Worm (Caenorhabditis elegans) whole organism, mixed stage, embryonic: ENCODE measurements around the gene R04F11.2.

ENCODE experiments used
- M03D4.4 ChIP-seq: sonication (generic microtip); optimal IDR thresholded peaks from 2 replicates; lab custom pipeline; 2017; ENCODE audit warnings: mild to moderate bottlenecking, missing genetic modification characterization, missing compliant biosample characterization
- bed-3 ChIP-seq: fragments of 200-800 bp; sonication (Bioruptor generic); optimal IDR thresholded peaks from 3 replicates; lab custom pipeline; 2018; ENCODE audit warnings: mild to moderate bottlenecking, missing genetic modification characterization, moderate library complexity, missing compliant biosample characterization
- blmp-1 ChIP-seq: fragments of 150-350 bp; optimal IDR thresholded peaks from 2 replicates; lab custom pipeline; 2014; ENCODE audit warnings: missing biosample characterization, missing genetic modification characterization
- ceh-39 ChIP-seq: fragments of 150-350 bp; optimal IDR thresholded peaks from 2 replicates; lab custom pipeline; 2014; ENCODE audit warnings: missing biosample characterization, missing genetic modification characterization
- ceh-43 ChIP-seq: fragments of 200-800 bp; sonication (Bioruptor generic); optimal IDR thresholded peaks from 2 replicates; lab custom pipeline; 2018; ENCODE audit warnings: mild to moderate bottlenecking, missing genetic modification characterization, moderate library complexity, missing compliant biosample characterization
- ces-1 ChIP-seq: fragments of 150-350 bp; optimal IDR thresholded peaks from 2 replicates; lab custom pipeline; 2014; ENCODE audit warnings: missing biosample characterization, missing genetic modification reagents, missing genetic modification characterization
- cnd-1 ChIP-seq: fragments of 200-800 bp; sonication (Bioruptor generic); optimal IDR thresholded peaks from 2 replicates; lab custom pipeline; 2018; ENCODE audit warnings: mild to moderate bottlenecking, missing genetic modification characterization, missing compliant biosample characterization
- drap-1 ChIP-seq: fragments of 200-800 bp; sonication (Bioruptor generic); optimal IDR thresholded peaks from 3 replicates; lab custom pipeline; 2018; ENCODE audit warnings: mild to moderate bottlenecking, missing genetic modification characterization, missing compliant biosample characterization
- elt-1 ChIP-seq: sonication (generic microtip); optimal IDR thresholded peaks from 2 replicates; lab custom pipeline; 2017; ENCODE audit warnings: missing genetic modification characterization, mild to moderate bottlenecking, missing compliant biosample characterization, antibody characterized with exemption, moderate library complexity, borderline replicate concordance; ENCODE audit not compliant: insufficient read depth
- elt-3 ChIP-seq: fragments of 150-350 bp; optimal IDR thresholded peaks from 2 replicates; lab custom pipeline; 2014; ENCODE audit warnings: missing biosample characterization, missing genetic modification characterization
- flh-1 ChIP-seq: fragments of 200-800 bp; sonication (Bioruptor generic); optimal IDR thresholded peaks from 2 replicates; lab custom pipeline; 2018; ENCODE audit warnings: mild to moderate bottlenecking, missing genetic modification characterization, moderate library complexity, missing compliant biosample characterization
- ham-2 ChIP-seq: fragments of 200-800 bp; sonication (Bioruptor generic); optimal IDR thresholded peaks from 2 replicates; lab custom pipeline; 2018; ENCODE audit warnings: mild to moderate bottlenecking, missing genetic modification characterization, missing compliant biosample characterization
- hlh-1 ChIP-seq: fragments of 150-350 bp; optimal IDR thresholded peaks from 2 replicates; lab custom pipeline; 2014; ENCODE audit warnings: missing biosample characterization, missing genetic modification reagents, missing genetic modification characterization
- lin-13 ChIP-seq: fragments of 150-350 bp; optimal IDR thresholded peaks from 2 replicates; lab custom pipeline; 2014; ENCODE audit warnings: missing biosample characterization, missing genetic modification characterization
- lin-32 ChIP-seq: fragments of 200-800 bp; sonication (Bioruptor generic); optimal IDR thresholded peaks from 2 replicates; lab custom pipeline; 2018; ENCODE audit warnings: mild to moderate bottlenecking, missing genetic modification characterization, missing compliant biosample characterization
- lsy-2 ChIP-seq: fragments of 150-350 bp; optimal IDR thresholded peaks from 2 replicates; lab custom pipeline; 2014; ENCODE audit warnings: missing biosample characterization, missing genetic modification characterization
- mab-5 ChIP-seq: fragments of 150-350 bp; optimal IDR thresholded peaks from 2 replicates; lab custom pipeline; 2014; ENCODE audit warnings: missing biosample characterization, missing genetic modification characterization
- mep-1 ChIP-seq: fragments of 150-350 bp; optimal IDR thresholded peaks from 2 replicates; lab custom pipeline; 2017; ENCODE audit warnings: missing biosample characterization, missing genetic modification reagents, missing genetic modification characterization, inconsistent platforms
- nhr-2 ChIP-seq: fragments of 150-350 bp; optimal IDR thresholded peaks from 2 replicates; lab custom pipeline; 2014; ENCODE audit warnings: missing biosample characterization, missing genetic modification characterization
- nhr-237 ChIP-seq: fragments of 150-350 bp; optimal IDR thresholded peaks from 2 replicates; lab custom pipeline; 2014; ENCODE audit warnings: missing biosample characterization, missing genetic modification characterization
- nhr-28 ChIP-seq: fragments of 150-350 bp; optimal IDR thresholded peaks from 2 replicates; lab custom pipeline; 2014; ENCODE audit warnings: missing biosample characterization, missing genetic modification characterization
- pha-4 ChIP-seq: fragments of 150-350 bp; optimal IDR thresholded peaks from 2 replicates; lab custom pipeline; 2018; ENCODE audit warnings: missing biosample characterization, missing genetic modification reagents, missing genetic modification characterization
- sem-2 ChIP-seq: fragments of 200-800 bp; sonication (Bioruptor generic); optimal IDR thresholded peaks from 2 replicates; lab custom pipeline; 2018; ENCODE audit warnings: mild to moderate bottlenecking, missing genetic modification characterization, missing compliant biosample characterization
- snpc-4 ChIP-seq: fragments of 150-350 bp; optimal IDR thresholded peaks from 2 replicates; lab custom pipeline; 2014; ENCODE audit warnings: missing biosample characterization, missing genetic modification characterization
- tbx-8 ChIP-seq: fragments of 200-800 bp; sonication (Bioruptor generic); optimal IDR thresholded peaks from 2 replicates; lab custom pipeline; 2018; ENCODE audit warnings: mild to moderate bottlenecking, missing genetic modification characterization, moderate library complexity, missing compliant biosample characterization
- unc-120 ChIP-seq: sonication (generic microtip); optimal IDR thresholded peaks from 2 replicates; lab custom pipeline; 2017; ENCODE audit warnings: missing genetic modification characterization, missing compliant biosample characterization; ENCODE audit not compliant: poor library complexity, severe bottlenecking
- unc-39 ChIP-seq: fragments of 150-350 bp; optimal IDR thresholded peaks from 2 replicates; lab custom pipeline; 2014; ENCODE audit warnings: missing biosample characterization, missing genetic modification characterization
- unc-62 ChIP-seq: fragments of 150-350 bp; optimal IDR thresholded peaks from 2 replicates; lab custom pipeline; 2014; ENCODE audit warnings: missing biosample characterization, missing genetic modification reagents, missing genetic modification characterization

Gene R04F11.2

ce11 chrV:12298184-12298583, 20.0 kb upstream of the R04F11.2 start:
- TF ChIP-seq sem-2 (no peak), nhr-2 (tag; lab: Kevin White, UChicago) (no peak)
- TF ChIP-seq, all 35 proteins: peak for 0

- TF ChIP-seq unc-39 (tag; lab: Kevin White, UChicago) (no peak), lsy-2 (no peak), unc-62 (GFP tag; lab: Kevin White, UChicago) (no peak), cnd-1 (tag; lab: Kevin White, UChicago) (no peak), elt-3 (tag; lab: Kevin White, UChicago) (no peak), nhr-237 (tag; lab: Kevin White, UChicago) (no peak), flh-1 (no peak), nhr-28 (no peak), pha-4 (tag; lab: Kevin White, UChicago) (no peak), hlh-1 (tag; lab: Kevin White, UChicago) (no peak), tbx-8 (no peak), M03D4.4 (tag; lab: Kevin White, UChicago) (no peak), elt-1 (tag; lab: Kevin White, UChicago) (no peak)
Measured at ce11 chrV:12299244-12299766, 18.9 kb upstream of the R04F11.2 start.

ce11 chrV:12300166-12300565, 18.0 kb upstream of the R04F11.2 start:
- TF ChIP-seq pha-4 (tag; lab: Kevin White, UChicago) (peak; percentile 72), nhr-237 (tag; lab: Kevin White, UChicago) (peak; percentile 25), sem-2 (no peak), lsy-2 (peak; percentile 16), blmp-1 (tag; lab: Kevin White, UChicago) (peak; percentile 9), lin-32 (GFP tag; lab: Kevin White, UChicago) (no peak), drap-1 (GFP tag; lab: Kevin White, UChicago) (no peak), ceh-39 (tag; lab: Kevin White, UChicago) (peak; percentile 26), cnd-1 (tag; lab: Kevin White, UChicago) (no peak), unc-62 (GFP tag; lab: Kevin White, UChicago) (no peak), elt-1 (tag; lab: Kevin White, UChicago) (peak; percentile 16), flh-1 (no peak), elt-3 (tag; lab: Kevin White, UChicago) (peak; percentile 50), bed-3 (no peak)

- TF ChIP-seq unc-39 (tag; lab: Kevin White, UChicago), result no peak
- no peak for TF ChIP-seq snpc-4 (tag; lab: Kevin White, UChicago)
- TF ChIP-seq lin-32 (GFP tag; lab: Kevin White, UChicago), result no peak
- TF ChIP-seq flh-1, result no peak
Measured at ce11 chrV:12300780-12301460, 17.3 kb upstream of the R04F11.2 start.

- TF ChIP-seq elt-1 (tag; lab: Kevin White, UChicago) (no peak), ceh-43 (GFP tag; lab: Kevin White, UChicago) (no peak), ham-2 (GFP tag; lab: Kevin White, UChicago) (no peak), M03D4.4 (tag; lab: Kevin White, UChicago) (no peak), elt-3 (tag; lab: Kevin White, UChicago) (no peak), tbx-8 (no peak), lin-32 (GFP tag; lab: Kevin White, UChicago) (no peak), mab-5 (tag; lab: Kevin White, UChicago) (no peak), lin-13 (tag; lab: Kevin White, UChicago) (no peak), nhr-237 (tag; lab: Kevin White, UChicago) (no peak), mep-1 (tag; lab: Kevin White, UChicago) (no peak), hlh-1 (tag; lab: Kevin White, UChicago) (no peak), ces-1 (GFP tag; lab: Kevin White, UChicago) (no peak), nhr-2 (tag; lab: Kevin White, UChicago) (no peak), unc-120 (tag; lab: Kevin White, UChicago) (no peak), bed-3 (no peak), nhr-28 (no peak)
Measured at ce11 chrV:12301985-12302591, 16.1 kb upstream of the R04F11.2 start, which contains the start of the genes frm-7 and F55C5.17. Gene frm-7, plus strand, starts transcription at chrV:12302484. Gene F55C5.17, plus strand, starts transcription at chrV:12302541.
